Fruit fly (Drosophila melanogaster): ENCODE results near the gene Gale.
A peak's percentile ranks its signal among the peaks of the same experiment; 100 is the strongest.

The Gale gene

DNA sequence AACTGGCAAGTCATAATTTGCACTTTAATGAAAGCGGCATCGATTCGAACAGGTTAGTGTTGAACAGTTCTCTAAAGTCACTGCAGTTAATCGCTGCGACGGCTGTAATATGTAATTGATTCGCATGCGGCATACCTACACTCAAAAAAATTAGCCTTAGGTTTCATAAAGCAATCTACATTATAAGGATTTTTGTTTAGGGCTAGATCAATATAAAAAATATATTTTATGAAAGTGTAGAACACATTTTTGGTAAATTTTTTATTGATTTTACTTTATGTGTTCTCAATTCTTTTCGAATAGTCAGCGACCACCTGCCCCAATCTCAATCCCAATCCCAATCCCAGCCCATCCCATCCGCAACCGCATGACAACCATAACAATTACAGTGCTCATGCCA is 9.9 kb downstream of the Gale start (continued):
- TF ChIP-seq CG7368 (GFP tag; optimal IDR thresholded peaks at IDR 0.05) (no peak), CG11762 (GFP tag; optimal IDR thresholded peaks at IDR 0.05; ENCODE audit: insufficient read depth) (no peak), Hr39 (GFP tag; optimal IDR thresholded peaks at IDR 0.05) (no peak), net (GFP tag; optimal IDR thresholded peaks at IDR 0.05) (no peak), CG6163 (GFP tag; IDR thresholded peaks at IDR 0.05) (peak; percentile 41; the same call in 1 of the 3 replicates), acj6 (GFP tag; optimal IDR thresholded peaks at IDR 0.05) (no peak), CG32006 (GFP tag; optimal IDR thresholded peaks at IDR 0.05) (peak; percentile 43), CG6276 (GFP tag; optimal IDR thresholded peaks at IDR 0.05) (no peak), Blimp-1 (GFP tag; optimal IDR thresholded peaks at IDR 0.05) (no peak), CG6854 (GFP tag; optimal IDR thresholded peaks at IDR 0.05) (no peak), CG11294 (GFP tag; IDR thresholded peaks at IDR 0.05) (peak; percentile 46; the same call in 1 of the 2 replicates), CG10631 (GFP tag; optimal IDR thresholded peaks at IDR 0.05) (peak; percentile 14), eg (GFP tag; IDR thresholded peaks at IDR 0.05) (peak; percentile 47; the same call in 2 of the 3 replicates), Eip78C (GFP tag) (peak; percentile 74)

DNA sequence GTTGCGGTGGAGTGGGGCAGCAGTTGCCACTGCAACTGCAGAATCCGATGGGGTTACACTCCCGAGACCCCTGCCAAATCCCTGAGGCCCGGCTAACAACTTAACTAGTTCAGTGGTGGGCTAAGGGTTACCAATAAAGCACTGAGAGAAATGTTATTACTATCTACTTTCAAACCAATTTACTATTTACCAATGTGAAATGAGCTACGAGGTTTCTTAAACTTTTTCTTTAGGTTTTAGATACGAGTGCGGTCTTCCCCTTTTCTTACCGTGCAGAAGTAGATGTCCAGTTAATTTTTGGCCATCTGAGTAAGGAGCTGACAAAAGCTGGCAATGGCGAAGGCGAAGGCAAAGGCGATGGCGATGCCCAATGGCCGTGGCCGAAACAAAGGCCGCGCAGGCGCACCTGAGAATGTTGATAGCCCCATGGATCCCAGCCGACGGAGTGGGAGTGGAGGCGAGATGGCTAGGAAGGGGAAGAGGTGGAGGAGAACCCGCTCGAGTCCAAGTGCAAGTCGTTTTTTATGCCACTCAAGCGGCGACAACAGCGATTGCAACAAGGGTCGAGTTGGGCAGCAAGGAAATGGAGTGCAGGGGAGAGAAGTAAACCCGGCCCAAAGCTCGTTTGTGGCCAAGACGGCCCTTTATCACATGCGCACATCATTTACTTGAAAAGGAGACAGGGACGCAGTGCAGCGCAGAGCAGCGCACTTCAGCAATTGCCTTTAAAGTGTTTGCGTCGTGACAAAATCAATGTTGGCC is 12.1 kb downstream of the Gale start:
- TF ChIP-seq Hr4 (GFP tag; optimal IDR thresholded peaks at IDR 0.05) (no peak), CG6163 (GFP tag; IDR thresholded peaks at IDR 0.05) (peak; percentile 81), Sox14 (GFP tag; optimal IDR thresholded peaks at IDR 0.05) (peak; percentile 65), Sox102F (GFP tag; optimal IDR thresholded peaks at IDR 0.05) (peak; percentile 55), svp (GFP tag) (peak; percentile 83), CG6808 (GFP tag; optimal IDR thresholded peaks at IDR 0.05) (peak; percentile 61), CG8119 (GFP tag; IDR thresholded peaks at IDR 0.05) (peak; percentile 30; the same call in 1 of the 3 replicates), CG10669 (GFP tag; optimal IDR thresholded peaks at IDR 0.05) (peak; percentile 65), eg (GFP tag; IDR thresholded peaks at IDR 0.05) (peak; percentile 25; the same call in 1 of the 3 replicates), fd59A (GFP tag; optimal IDR thresholded peaks at IDR 0.05) (peak; percentile 58), Blimp-1 (GFP tag; optimal IDR thresholded peaks at IDR 0.05) (peak; percentile 2), CG15336 (GFP tag; IDR thresholded peaks at IDR 0.05) (0 out of 2 replicates have a peak, but pooled peaks have one; percentile 26), CG9139 (GFP tag; optimal IDR thresholded peaks at IDR 0.05) (peak; percentile 5), topi (GFP tag; optimal IDR thresholded peaks at IDR 0.05) (peak; percentile 68), CG3032 (tag; optimal IDR thresholded peaks at IDR 0.05) (peak; percentile 72), CG1621 (tag; optimal IDR thresholded peaks at IDR 0.05) (peak; percentile 59), CG3919 (GFP tag; optimal IDR thresholded peaks at IDR 0.05) (peak; percentile 68), Gug (GFP tag; IDR thresholded peaks at IDR 0.05) (no peak), CG8632 (GFP tag; optimal IDR thresholded peaks at IDR 0.05) (peak; percentile 43), Eip93F (GFP tag; optimal IDR thresholded peaks at IDR 0.05) (no peak), CG31627 (GFP tag; optimal IDR thresholded peaks at IDR 0.05) (peak; percentile 63), Ets21C (GFP tag; optimal IDR thresholded peaks at IDR 0.05) (peak; percentile 61), acj6 (GFP tag; optimal IDR thresholded peaks at IDR 0.05) (peak; percentile 59), CG4318 (GFP tag; optimal IDR thresholded peaks at IDR 0.05) (no peak), CG11294 (GFP tag; IDR thresholded peaks at IDR 0.05) (no peak), cyc (GFP tag; optimal IDR thresholded peaks at IDR 0.05) (peak; percentile 68), vri (GFP tag; optimal IDR thresholded peaks at IDR 0.05) (peak; percentile 35), Sox15 (GFP tag; optimal IDR thresholded peaks at IDR 0.05) (no peak), CG7368 (GFP tag; optimal IDR thresholded peaks at IDR 0.05) (peak; percentile 35), spab (GFP tag; optimal IDR thresholded peaks at IDR 0.05) (peak; percentile 64), Hr38 (GFP tag; optimal IDR thresholded peaks at IDR 0.05) (no peak), Eip78C (GFP tag) (peak; percentile 89), salr (GFP tag; optimal IDR thresholded peaks at IDR 0.05) (peak; percentile 9 to 27), ss (GFP tag; optimal IDR thresholded peaks at IDR 0.05) (peak; percentile 11 to 37), pdm3 (GFP tag; optimal IDR thresholded peaks at IDR 0.05) (peak; percentile 53), dac (GFP tag; optimal IDR thresholded peaks at IDR 0.05) (no peak), OdsH (GFP tag; optimal IDR thresholded peaks at IDR 0.05) (peak; percentile 53), dsx (GFP tag; optimal IDR thresholded peaks at IDR 0.05; ENCODE audit: poor library complexity, severe bottlenecking) (peak; percentile 55), esn (GFP tag; optimal IDR thresholded peaks at IDR 0.05) (peak; percentile 78), achi (GFP tag; optimal IDR thresholded peaks at IDR 0.05) (peak; percentile 62), CG6276 (GFP tag; optimal IDR thresholded peaks at IDR 0.05) (no peak)

Measured in whole organism, prepupa.